Worm (Caenorhabditis elegans) whole organism, late embryonic: Measurements from ENCODE around the gene F26F4.6.

Source experiments
- C38D4.7 ChIP-seq: fragments of 200-800 bp; sonication (Bioruptor generic); optimal IDR thresholded peaks from 2 replicates; lab custom pipeline; 2018; ENCODE audit warnings: mild to moderate bottlenecking, missing genetic modification characterization, moderate library complexity, missing compliant biosample characterization
- ama-1 ChIP-seq: fragments of 150-350 bp; optimal IDR thresholded peaks from 2 replicates; lab custom pipeline; 2014
- ceh-22 ChIP-seq: sonication (generic microtip); optimal IDR thresholded peaks from 2 replicates; lab custom pipeline; 2017; ENCODE audit warnings: missing biosample characterization, missing genetic modification characterization
- pha-4 ChIP-seq: fragments of 150-350 bp; optimal IDR thresholded peaks from 2 replicates; lab custom pipeline; 2018; ENCODE audit warnings: missing biosample characterization, missing genetic modification reagents, missing genetic modification characterization
- rnt-1 ChIP-seq: sonication (generic microtip); optimal IDR thresholded peaks from 2 replicates; lab custom pipeline; 2016; ENCODE audit warnings: missing genetic modification characterization, missing compliant biosample characterization

- TF ChIP-seq C38D4.7 (GFP tag; lab: Kevin White, UChicago), result no peak
- no peak for TF ChIP-seq rnt-1 (tag; lab: Kevin White, UChicago)
- no peak for TF ChIP-seq pha-4 (tag; lab: Kevin White, UChicago)
- TF ChIP-seq ama-1 (lab: Kevin White, UChicago), result no peak
- no peak for TF ChIP-seq ceh-22 (tag; lab: Kevin White, UChicago)
These were observed 36.4 kb downstream of the F26F4.6 start for ce11 chrIII:4856992-4857391.
